Worm (Caenorhabditis elegans): ENCODE results near the gene ZK721.3.

DNA sequence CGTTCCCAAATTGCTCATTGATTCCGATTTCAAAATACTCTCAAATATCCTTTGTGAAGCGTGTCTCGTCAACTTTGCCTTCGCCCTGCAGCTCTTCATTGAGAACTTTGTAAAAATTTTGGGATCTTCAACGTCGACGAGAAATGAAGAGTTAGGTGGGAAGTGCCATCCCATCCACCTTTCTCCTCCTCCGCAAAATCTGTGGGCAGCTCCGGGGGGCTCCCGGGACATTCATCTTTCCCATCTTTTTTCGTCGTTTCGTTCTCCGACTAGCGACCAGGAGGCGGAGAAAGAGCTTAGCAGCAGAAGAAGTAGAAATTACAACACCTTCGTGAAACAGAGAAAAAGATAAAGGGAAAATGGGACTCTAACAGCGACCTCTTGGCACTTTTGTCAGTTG lies 21.4 kb upstream of the ZK721.3 start:
- TF ChIP-seq egl-43 (GFP tag; IDR thresholded peaks at IDR 0.05) = no peak
- no peak for TF ChIP-seq lir-3 (tag; optimal IDR thresholded peaks at IDR 0.05)
- no peak for TF ChIP-seq F26F4.8 (GFP tag; conservative IDR thresholded peaks at IDR 0.05)
- no peak for TF ChIP-seq ctbp-1 (GFP tag; IDR thresholded peaks at IDR 0.05)
- TF ChIP-seq nhr-11 (tag; optimal IDR thresholded peaks at IDR 0.05) = peak; percentile 4
- TF ChIP-seq ceh-82 (tag; optimal IDR thresholded peaks at IDR 0.05) = no peak
- TF ChIP-seq skn-1 (tag; optimal IDR thresholded peaks at IDR 0.05) = no peak
- TF ChIP-seq saeg-2 (GFP tag; IDR thresholded peaks at IDR 0.05) = no peak
- no peak for TF ChIP-seq aha-1 (tag)
- TF ChIP-seq lin-15B (tag; optimal IDR thresholded peaks at IDR 0.05) = no peak
- TF ChIP-seq lin-29 (GFP tag; IDR thresholded peaks at IDR 0.05) = no peak

Measured in whole organism, L4 larva.